Worm (Caenorhabditis elegans) whole organism, L4/young adult: ENCODE data around the gene col-187.

ENCODE experiments used
- W03F9.2 ChIP-seq: fragments of 150-350 bp; optimal IDR thresholded peaks from 2 replicates; lab custom pipeline; 2014; ENCODE audit warnings: missing biosample characterization, missing genetic modification characterization
- dao-5 ChIP-seq: sonication (generic microtip); optimal IDR thresholded peaks from 2 replicates; lab custom pipeline; 2016; ENCODE audit warnings: missing genotype, missing genetic modification characterization, moderate library complexity, missing compliant biosample characterization
- him-1 ChIP-seq: sonication (generic microtip); optimal IDR thresholded peaks from 2 replicates; lab custom pipeline; 2016; ENCODE audit warnings: missing genotype, missing genetic modification reagents, missing genetic modification characterization, missing compliant biosample characterization

col-187 gene

ce11 chrX:16067984-16068383, 4.7 kb upstream of the col-187 start:
- no peak for TF ChIP-seq W03F9.2 (tag; lab: Kevin White, UChicago)
- TF ChIP-seq dao-5 = no peak
- no peak for TF ChIP-seq him-1 (tag; lab: Kevin White, UChicago)

DNA sequence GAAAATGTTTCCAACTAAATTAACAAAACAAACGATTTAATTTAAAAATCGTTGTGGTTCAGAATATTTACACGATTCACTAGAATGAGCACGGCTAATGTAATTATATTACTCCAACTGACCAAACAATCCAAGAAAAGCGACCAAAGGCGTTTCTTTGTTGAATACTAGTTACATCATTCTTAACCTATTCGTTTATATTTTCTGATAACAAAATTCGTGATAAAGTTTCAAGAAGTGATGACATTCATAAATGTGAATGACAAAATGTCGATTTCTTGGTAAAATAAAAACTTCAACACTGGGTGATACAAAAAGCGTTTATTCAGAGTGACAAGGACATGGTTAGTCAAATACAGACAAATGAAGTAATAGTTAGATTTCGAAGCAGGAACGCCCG, 3.8 kb downstream of the col-187 start, which contains the start of gene C30F2.4:
Gene C30F2.4, minus strand, starts transcription at position 101 of the 400 bp plus-strand sequence.
- TF ChIP-seq W03F9.2 (tag; lab: Kevin White, UChicago) = no peak
- no peak for TF ChIP-seq dao-5
- no peak for TF ChIP-seq him-1 (tag; lab: Kevin White, UChicago)

DNA sequence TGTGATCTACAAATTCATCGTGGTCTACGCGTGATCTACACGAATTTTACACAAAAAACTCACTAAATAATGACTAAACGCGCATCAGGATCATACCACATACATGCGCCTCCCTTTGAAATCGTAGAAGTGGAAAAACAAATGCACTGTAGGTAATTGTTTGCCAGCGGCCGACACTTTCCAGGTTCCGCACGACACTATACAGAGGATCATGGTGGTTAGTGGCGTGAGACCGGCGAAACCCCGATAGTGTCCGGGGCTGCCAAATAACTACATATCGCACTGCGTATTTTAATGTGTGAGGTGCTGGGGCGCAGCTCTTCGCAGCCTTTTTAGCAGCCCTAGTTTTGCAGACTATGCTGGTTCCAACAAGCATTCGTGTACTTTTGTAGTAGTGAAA, 6.0 kb downstream of the col-187 start:
- no peak for TF ChIP-seq him-1 (tag; lab: Kevin White, UChicago)
- TF ChIP-seq dao-5 = no peak
- no peak for TF ChIP-seq W03F9.2 (tag; lab: Kevin White, UChicago)

DNA sequence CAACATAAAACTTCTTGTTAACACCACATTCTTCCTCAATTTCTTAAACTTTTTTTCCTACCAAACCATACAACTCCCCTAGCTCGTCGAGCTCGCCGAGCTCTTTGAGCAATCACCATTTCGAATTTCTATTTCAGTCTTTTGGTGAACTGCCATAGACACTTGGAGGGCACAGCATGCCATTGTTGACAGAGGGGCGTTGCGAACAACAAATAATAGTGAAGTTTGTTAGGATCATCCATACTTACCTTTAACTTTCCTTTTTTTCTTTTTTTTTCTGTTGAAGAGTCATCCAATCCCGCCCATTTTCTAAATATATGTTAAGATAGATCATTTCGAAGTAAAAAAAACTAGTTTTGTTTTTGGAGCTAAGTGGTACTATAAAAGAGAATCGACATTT, 9.3 kb downstream of the col-187 start, which contains the start of gene idpp-14:
Gene idpp-14, plus strand, starts transcription at position 324 of the 400 bp plus-strand sequence.
- TF ChIP-seq him-1 (tag; lab: Kevin White, UChicago) = no peak
- no peak for TF ChIP-seq dao-5
- TF ChIP-seq W03F9.2 (tag; lab: Kevin White, UChicago) = no peak

DNA sequence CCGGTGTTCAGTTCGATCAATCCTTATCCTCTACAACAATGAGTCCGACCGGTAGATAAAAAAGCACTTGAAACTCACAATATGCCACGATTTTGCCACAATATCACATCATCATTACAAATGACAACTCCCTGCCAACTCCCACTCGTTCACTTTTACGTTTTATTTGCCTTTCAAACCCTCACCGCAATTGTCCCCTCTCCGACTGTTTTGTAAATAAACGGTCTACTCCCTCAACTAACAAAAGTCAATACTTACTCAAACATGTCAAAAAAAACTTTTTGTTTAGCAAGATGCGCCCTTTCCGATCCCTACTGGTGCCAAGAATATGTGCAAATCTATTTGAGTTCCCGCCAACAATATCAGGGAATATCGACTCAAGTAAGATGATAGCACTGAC, 12.4 kb downstream of the col-187 start, which contains the start of gene C30F2.2:
Gene C30F2.2, minus strand, starts transcription at position 122 of the 400 bp plus-strand sequence.
- no peak for TF ChIP-seq him-1 (tag; lab: Kevin White, UChicago)
- no peak for TF ChIP-seq dao-5
- no peak for TF ChIP-seq W03F9.2 (tag; lab: Kevin White, UChicago)

- no peak for TF ChIP-seq W03F9.2 (tag; lab: Kevin White, UChicago)
- no peak for TF ChIP-seq him-1 (tag; lab: Kevin White, UChicago)
- TF ChIP-seq dao-5 = no peak
These were observed 15.1 kb downstream of the col-187 start for ce11 chrX:16087842-16088241.

DNA sequence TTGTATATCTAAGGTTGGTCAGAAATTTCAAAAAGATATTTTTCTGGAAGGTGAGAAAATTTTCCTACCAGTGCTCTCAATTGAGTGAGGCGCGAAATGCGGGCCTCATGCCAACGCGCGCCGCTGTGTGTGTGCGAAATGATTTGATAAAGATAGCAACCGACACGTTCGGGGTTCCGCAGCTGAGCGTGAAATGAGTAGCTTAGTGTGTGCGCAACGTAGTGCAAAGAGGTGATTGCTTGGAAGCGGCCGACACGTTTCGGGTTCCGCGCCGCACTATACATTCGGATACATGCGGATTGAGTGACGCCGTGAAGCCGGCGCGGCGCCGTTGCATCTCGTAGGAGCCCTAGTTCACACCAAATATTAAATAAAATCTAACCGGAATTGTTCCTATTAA, 18.5 kb downstream of the col-187 start:
- no peak for TF ChIP-seq dao-5
- TF ChIP-seq him-1 (tag; lab: Kevin White, UChicago) = no peak
- TF ChIP-seq W03F9.2 (tag; lab: Kevin White, UChicago) = no peak

ce11 chrX:16094370-16094769, 21.7 kb downstream of the col-187 start, which contains the start of gene C30F2.5:
C30F2.5 (plus strand) TSS chrX:16094670.
- TF ChIP-seq him-1 (tag; lab: Kevin White, UChicago) (no peak), W03F9.2 (tag; lab: Kevin White, UChicago) (no peak), dao-5 (no peak)

- TF ChIP-seq him-1 (tag; lab: Kevin White, UChicago) (no peak), W03F9.2 (tag; lab: Kevin White, UChicago) (no peak), dao-5 (no peak)
These were observed 25.5 kb downstream of the col-187 start for ce11 chrX:16098104-16098638.

DNA sequence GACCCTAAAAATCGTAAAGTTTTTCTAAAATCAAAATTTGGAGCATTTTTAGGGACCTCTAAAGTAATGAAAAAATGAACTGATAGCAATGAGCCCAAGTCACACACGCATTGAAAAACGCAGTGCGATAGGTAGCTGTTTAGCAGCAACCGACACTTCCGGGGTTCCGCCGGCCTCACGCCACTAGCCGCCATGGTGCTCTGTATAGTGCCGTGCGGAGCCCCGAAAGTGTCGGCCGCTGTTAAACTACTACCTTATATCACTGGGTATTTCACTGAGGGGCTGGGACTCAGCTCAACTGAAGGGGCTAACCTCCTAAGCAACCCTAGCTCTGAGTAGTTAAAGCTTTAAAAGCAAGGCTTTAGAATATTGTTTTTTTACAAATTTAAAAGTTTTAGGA, 26.6 kb downstream of the col-187 start:
- TF ChIP-seq W03F9.2 (tag; lab: Kevin White, UChicago) (no peak), him-1 (tag; lab: Kevin White, UChicago) (no peak), dao-5 (no peak)

ce11 chrX:16103396-16103795, 30.7 kb downstream of the col-187 start, which contains the start of gene ZK1073.2:
ZK1073.2 (plus strand) TSS chrX:16103696.
- no peak for TF ChIP-seq W03F9.2 (tag; lab: Kevin White, UChicago)
- TF ChIP-seq dao-5 = no peak
- no peak for TF ChIP-seq him-1 (tag; lab: Kevin White, UChicago)

ce11 chrX:16105863-16106262, 33.2 kb downstream of the col-187 start:
- TF ChIP-seq W03F9.2 (tag; lab: Kevin White, UChicago) (no peak), him-1 (tag; lab: Kevin White, UChicago) (no peak), dao-5 (no peak)

ce11 chrX:16112923-16113322, 40.2 kb downstream of the col-187 start:
- TF ChIP-seq dao-5 = no peak
- TF ChIP-seq W03F9.2 (tag; lab: Kevin White, UChicago) = no peak
- TF ChIP-seq him-1 (tag; lab: Kevin White, UChicago) = no peak

DNA sequence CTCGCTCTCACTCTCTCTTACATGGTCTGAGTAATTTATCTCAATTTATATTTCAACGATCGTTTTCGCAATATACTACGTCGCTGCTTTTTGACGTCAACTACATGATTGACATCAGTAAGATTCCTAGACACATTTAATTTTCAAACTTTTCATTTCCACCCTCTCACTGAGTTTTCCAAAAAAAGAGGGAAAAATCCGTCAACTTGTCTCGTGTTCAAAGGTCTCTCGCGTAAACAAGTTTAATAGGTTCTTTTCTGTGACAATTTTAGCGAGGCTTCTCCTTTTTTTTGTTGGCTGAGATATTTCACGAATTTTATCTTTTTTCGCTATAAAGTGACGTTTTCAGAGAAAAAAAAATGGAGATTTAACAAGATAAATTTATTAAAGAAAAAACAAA, 41.3 kb downstream of the col-187 start:
- TF ChIP-seq him-1 (tag; lab: Kevin White, UChicago) (no peak), W03F9.2 (tag; lab: Kevin White, UChicago) (no peak), dao-5 (no peak)

DNA sequence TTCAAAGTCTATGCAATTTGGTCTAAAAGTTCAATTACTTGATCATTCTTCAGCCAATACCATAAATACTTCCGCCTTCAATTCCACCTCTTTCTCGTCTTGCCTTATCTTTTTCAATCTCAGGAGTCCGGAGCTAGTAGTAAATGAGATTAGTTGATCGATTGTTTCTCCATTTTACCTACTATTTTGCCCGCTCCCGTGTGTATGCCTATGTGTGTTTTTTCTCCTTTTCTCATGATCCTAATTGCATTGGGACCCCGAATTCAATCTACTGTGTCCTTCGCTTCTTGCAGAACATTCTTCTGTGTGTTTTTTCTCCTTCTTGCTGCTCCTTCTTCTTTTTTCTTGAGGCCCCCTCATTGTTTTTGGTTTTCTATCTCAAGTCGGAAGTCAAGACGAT, 43.6 kb downstream of the col-187 start:
- TF ChIP-seq W03F9.2 (tag; lab: Kevin White, UChicago) = no peak
- TF ChIP-seq dao-5 = no peak
